Fruit fly (Drosophila melanogaster) whole organism, embryonic: ENCODE measurements around the gene sky.

ENCODE experiments used
- Awh ChIP-seq: fragments of 200-800 bp; sonication (Bioruptor generic); IDR thresholded peaks from 2 replicates; pipeline ENCODE4, ENCODE4 v1.3.6; 2022; ENCODE audit warnings: missing biosample characterization, missing genetic modification characterization
- CG11085 ChIP-seq: fragments of 200-800 bp; sonication (Bioruptor generic); IDR thresholded peaks from 2 replicates; pipeline ENCODE4 v1.3.6; 2022; ENCODE audit warnings: missing biosample characterization, missing genetic modification characterization
- CG11696 ChIP-seq: fragments of 200-800 bp; sonication (Bioruptor generic); IDR thresholded peaks from 2 replicates; pipeline ENCODE4 v1.3.6; 2022; ENCODE audit warnings: missing biosample characterization, missing genetic modification characterization
- CG14050 ChIP-seq: fragments of 200-800 bp; sonication (Bioruptor generic); IDR thresholded peaks from 3 replicates; pipeline ENCODE4 v1.3.6; 2022; ENCODE audit warnings: missing biosample characterization, missing genetic modification characterization
- CG17568 ChIP-seq: fragments of 200-800 bp; sonication (Bioruptor generic); optimal IDR thresholded peaks from 2 replicates; lab custom pipeline; 2018; ENCODE audit warnings: missing biosample characterization, mild to moderate bottlenecking, missing genetic modification characterization, moderate library complexity
- CG17612 ChIP-seq: fragments of 200-800 bp; sonication (Bioruptor generic); IDR thresholded peaks from 2 replicates; pipeline ENCODE4 v1.3.6; 2022; ENCODE audit warnings: missing biosample characterization, missing genetic modification characterization
- CG17829 ChIP-seq: fragments of 200-800 bp; optimal IDR thresholded peaks from 2 replicates; lab custom pipeline; 2019; ENCODE audit warnings: missing biosample characterization, mild to moderate bottlenecking, missing genetic modification characterization, moderate library complexity
- CG18476 ChIP-seq: fragments of 200-800 bp; sonication (Bioruptor generic); optimal IDR thresholded peaks from 2 replicates; lab custom pipeline; 2016; ENCODE audit warnings: missing biosample characterization, mild to moderate bottlenecking, missing genetic modification characterization
- CG18599 ChIP-seq: fragments of 200-800 bp; sonication (Bioruptor generic); optimal IDR thresholded peaks from 3 replicates; lab custom pipeline; 2017; ENCODE audit warnings: missing biosample characterization, missing genetic modification characterization, mild to moderate bottlenecking, moderate library complexity, missing genetic modification reagents
- CG2875 ChIP-seq: fragments of 200-800 bp; sonication (Bioruptor generic); optimal IDR thresholded peaks from 2 replicates; lab custom pipeline; 2017; ENCODE audit warnings: missing biosample characterization, mild to moderate bottlenecking, missing genetic modification characterization, missing genetic modification reagents
- CG31388 ChIP-seq: fragments of 200-800 bp; sonication (Bioruptor generic); optimal IDR thresholded peaks from 2 replicates; lab custom pipeline; 2016; ENCODE audit warnings: missing biosample characterization, missing genetic modification characterization
- CG6272 ChIP-seq: fragments of 200-800 bp; sonication (Bioruptor generic); IDR thresholded peaks from 2 replicates; pipeline ENCODE4 v1.3.6; 2022; ENCODE audit warnings: missing biosample characterization, missing genetic modification characterization
- CG6765 ChIP-seq: fragments of 200-800 bp; sonication (Bioruptor generic); optimal IDR thresholded peaks from 3 replicates; lab custom pipeline; 2017; ENCODE audit warnings: missing biosample characterization, mild to moderate bottlenecking, missing genetic modification characterization
- CG7928 ChIP-seq: fragments of 200-800 bp; sonication (Bioruptor generic); optimal IDR thresholded peaks from 2 replicates; lab custom pipeline; 2017; ENCODE audit warnings: missing biosample characterization, mild to moderate bottlenecking, missing genetic modification characterization
- CG8359 ChIP-seq: fragments of 200-800 bp; sonication (Bioruptor generic); optimal IDR thresholded peaks from 2 replicates; lab custom pipeline; 2017; ENCODE audit warnings: missing biosample characterization, mild to moderate bottlenecking, missing genetic modification characterization, borderline replicate concordance
- CG9817 ChIP-seq: fragments of 200-800 bp; sonication (Bioruptor generic); optimal IDR thresholded peaks from 2 replicates; lab custom pipeline; 2018; ENCODE audit warnings: missing biosample characterization, mild to moderate bottlenecking, missing genetic modification characterization, moderate library complexity
- D19A ChIP-seq: fragments of 200-800 bp; optimal IDR thresholded peaks from 3 replicates; lab custom pipeline; 2019; ENCODE audit warnings: missing biosample characterization, mild to moderate bottlenecking, missing genetic modification characterization, moderate library complexity
- Dbx ChIP-seq: fragments of 200-800 bp; sonication (Bioruptor generic); IDR thresholded peaks from 3 replicates; pipeline ENCODE4 v1.3.6; 2022; ENCODE audit warnings: missing biosample characterization, missing genetic modification characterization
- Deaf1 ChIP-seq: fragments of 200-800 bp; optimal IDR thresholded peaks from 3 replicates; lab custom pipeline; 2019; ENCODE audit warnings: missing biosample characterization, mild to moderate bottlenecking, missing genetic modification characterization, moderate library complexity
- Dll ChIP-seq: fragments of 200-800 bp; sonication (Bioruptor generic); IDR thresholded peaks from 4 replicates; pipeline ENCODE4 v1.3.6; 2022; ENCODE audit warnings: missing biosample characterization, missing genetic modification characterization; ENCODE audit not compliant: partially characterized antibody
- Doc2 ChIP-seq: fragments of 200-800 bp; sonication (Bioruptor generic); IDR thresholded peaks from 2 replicates; pipeline ENCODE4 v1.3.6; 2022; ENCODE audit warnings: missing biosample characterization, missing genetic modification characterization
- Dref ChIP-seq: fragments of 200-800 bp; sonication (Bioruptor generic); IDR thresholded peaks from 2 replicates; pipeline ENCODE4 v1.3.6; 2022; ENCODE audit warnings: missing biosample characterization, missing genetic modification characterization
- E2f1 ChIP-seq: fragments of 200-800 bp; sonication (Bioruptor generic); IDR thresholded peaks from 2 replicates; pipeline ENCODE4 v1.3.6; 2022; ENCODE audit warnings: missing biosample characterization, missing genetic modification characterization
- E2f2 ChIP-seq: fragments of 200-800 bp; sonication (Bioruptor generic); IDR thresholded peaks from 2 replicates; pipeline ENCODE4 v1.3.6; 2022; ENCODE audit warnings: missing biosample characterization, missing genetic modification characterization
- Gug ChIP-seq: fragments of 200-800 bp; sonication (Bioruptor generic); IDR thresholded peaks from 4 replicates; pipeline ENCODE4 v1.3.6; 2022; ENCODE audit warnings: missing biosample characterization, missing genetic modification characterization
- H15 ChIP-seq: fragments of 200-800 bp; sonication (Bioruptor generic); IDR thresholded peaks from 3 replicates; pipeline ENCODE4 v1.3.6; 2022; ENCODE audit warnings: missing biosample characterization, missing genetic modification characterization
- H2.0 ChIP-seq: fragments of 200-800 bp; sonication (Bioruptor generic); IDR thresholded peaks from 2 replicates; pipeline ENCODE4 v1.3.6; 2022; ENCODE audit warnings: missing biosample characterization, missing genetic modification characterization
- HLHmδ ChIP-seq: fragments of 200-800 bp; sonication (Bioruptor generic); optimal IDR thresholded peaks from 2 replicates; lab custom pipeline; 2018; ENCODE audit warnings: missing biosample characterization, mild to moderate bottlenecking, missing genetic modification characterization, moderate library complexity
- Spps ChIP-seq: fragments of 200-800 bp; sonication (Bioruptor generic); optimal IDR thresholded peaks from 2 replicates; lab custom pipeline; 2018; ENCODE audit warnings: missing biosample characterization, mild to moderate bottlenecking, missing genetic modification characterization
- Taf1 ChIP-seq: fragments of 200-800 bp; sonication (Bioruptor generic); IDR thresholded peaks from 2 replicates; pipeline ENCODE4 v1.3.6; 2022; ENCODE audit warnings: missing biosample characterization, missing genetic modification characterization
- Vsx1 ChIP-seq: fragments of 200-800 bp; sonication (Bioruptor generic); optimal IDR thresholded peaks from 2 replicates; lab custom pipeline; 2017; ENCODE audit warnings: missing biosample characterization, mild to moderate bottlenecking, missing genetic modification characterization, missing genetic modification reagents
- Xrp1 ChIP-seq: fragments of 200-800 bp; sonication (Bioruptor generic); IDR thresholded peaks from 2 replicates; pipeline ENCODE4 v1.3.6; 2022; ENCODE audit warnings: missing biosample characterization, missing genetic modification characterization
- ac ChIP-seq: fragments of 200-800 bp; sonication (Bioruptor generic); optimal IDR thresholded peaks from 3 replicates; lab custom pipeline; 2017; ENCODE audit warnings: missing biosample characterization, mild to moderate bottlenecking, missing genetic modification characterization
- cato ChIP-seq: fragments of 200-800 bp; sonication (Bioruptor generic); optimal IDR thresholded peaks from 2 replicates; lab custom pipeline; 2016; ENCODE audit warnings: missing biosample characterization, missing genetic modification characterization, borderline replicate concordance
- chn ChIP-seq: fragments of 200-800 bp; sonication (Bioruptor generic); optimal IDR thresholded peaks from 2 replicates; lab custom pipeline; 2016; ENCODE audit warnings: missing biosample characterization, missing genetic modification characterization
- dpn ChIP-seq, 2 experiments: fragments of 200-800 bp; sonication (Bioruptor generic); optimal IDR thresholded peaks; 3 replicates each; lab custom pipeline; 2016; ENCODE audit warnings: missing biosample characterization in 2 of 2, missing genetic modification characterization in 2 of 2
- eve ChIP-seq, 2 experiments: fragments of >200 bp; optimal IDR thresholded peaks; 2 replicates each; lab custom pipeline; 2017; ENCODE audit warnings: missing biosample characterization in 2 of 2, missing genetic modification characterization in 2 of 2
- ftz-f1 ChIP-seq: fragments of 200-800 bp; sonication (Bioruptor generic); optimal IDR thresholded peaks from 2 replicates; lab custom pipeline; 2016; ENCODE audit warnings: missing biosample characterization, missing genetic modification characterization
- gcm2 ChIP-seq: fragments of 200-800 bp; sonication (Bioruptor generic); optimal IDR thresholded peaks from 2 replicates; lab custom pipeline; 2016; ENCODE audit warnings: missing biosample characterization, missing genetic modification characterization
- gfzf ChIP-seq: fragments of 200-800 bp; sonication (Bioruptor generic); optimal IDR thresholded peaks from 2 replicates; lab custom pipeline; 2016; ENCODE audit warnings: missing biosample characterization, mild to moderate bottlenecking, missing genetic modification characterization, moderate library complexity
- pb ChIP-seq: fragments of 200-800 bp; sonication (Bioruptor generic); optimal IDR thresholded peaks from 3 replicates; lab custom pipeline; 2016; ENCODE audit warnings: missing biosample characterization, missing genetic modification characterization
- row ChIP-seq: fragments of 200-800 bp; sonication (Bioruptor generic); IDR thresholded peaks from 3 replicates; pipeline ENCODE4 v1.3.6; 2022; ENCODE audit warnings: missing biosample characterization, missing genetic modification characterization
- salm ChIP-seq: fragments of 200-800 bp; sonication (Bioruptor generic); optimal IDR thresholded peaks from 2 replicates; lab custom pipeline; 2018; ENCODE audit warnings: missing biosample characterization, mild to moderate bottlenecking, missing genetic modification characterization
- sd ChIP-seq: fragments of 200-800 bp; sonication (Bioruptor generic); optimal IDR thresholded peaks from 3 replicates; lab custom pipeline; 2018; ENCODE audit warnings: missing biosample characterization, mild to moderate bottlenecking, missing genetic modification characterization, moderate library complexity
- sens-2 ChIP-seq: fragments of 200-800 bp; sonication (Bioruptor generic); IDR thresholded peaks from 2 replicates; pipeline ENCODE4 v1.3.6; 2022; ENCODE audit warnings: missing biosample characterization, missing genetic modification characterization
- stc ChIP-seq: fragments of 200-800 bp; sonication (Bioruptor generic); IDR thresholded peaks from 2 replicates; pipeline ENCODE4 v1.3.6; 2022; ENCODE audit warnings: missing biosample characterization, missing genetic modification characterization
- sug ChIP-seq: fragments of 200-800 bp; optimal IDR thresholded peaks from 2 replicates; lab custom pipeline; 2019; ENCODE audit warnings: missing biosample characterization, mild to moderate bottlenecking, missing genetic modification characterization, moderate library complexity
- tio ChIP-seq: fragments of 200-800 bp; sonication (Bioruptor generic); optimal IDR thresholded peaks from 2 replicates; lab custom pipeline; 2017; ENCODE audit warnings: missing biosample characterization, missing genetic modification characterization, inconsistent platforms
- tx ChIP-seq: fragments of 200-800 bp; sonication (Bioruptor generic); optimal IDR thresholded peaks from 2 replicates; lab custom pipeline; 2016; ENCODE audit warnings: missing biosample characterization, missing genetic modification characterization

The sky gene

dm6 chr2L:20917235-20918055, 1.3 kb downstream of the sky start (continued):
- TF ChIP-seq ftz-f1, result no peak
- peak; percentile 93 for TF ChIP-seq Dbx
- peak; percentile 50; the same call in 1 of the 2 replicates for TF ChIP-seq Taf1 (GFP tag; lab: Robert Waterston, UW)
- peak; percentile 75 for TF ChIP-seq D19A
- no peak for TF ChIP-seq gcm2 (GFP tag; lab: Kevin White, UChicago)
- TF ChIP-seq Spps (tag; lab: Kevin White, UChicago), result peak; percentile 83
- peak; percentile 92 for TF ChIP-seq CG6765 (GFP tag; lab: Kevin White, UChicago)
- TF ChIP-seq CG9817 (tag; lab: Kevin White, UChicago), result peak; percentile 55
- peak; percentile 84 for TF ChIP-seq Deaf1 (tag; lab: Kevin White, UChicago)
- no peak for TF ChIP-seq Dref (GFP tag; lab: Robert Waterston, UW)
- TF ChIP-seq CG17612 (GFP tag; lab: Robert Waterston, UW), result peak; percentile 82
- TF ChIP-seq CG7928 (GFP tag; lab: Kevin White, UChicago), result peak; percentile 56
- peak; percentile 87 for TF ChIP-seq E2f1
- no peak for TF ChIP-seq ac (GFP tag; lab: Kevin White, UChicago)
- TF ChIP-seq pb (GFP tag; lab: Kevin White, UChicago), result no peak
- peak; percentile 31 for TF ChIP-seq sd (tag; lab: Kevin White, UChicago)
- no peak for TF ChIP-seq tx (GFP tag; lab: Kevin White, UChicago)
- TF ChIP-seq CG6272 (GFP tag; lab: Robert Waterston, UW), result peak; percentile 81
- TF ChIP-seq CG17829, result peak; percentile 94
- TF ChIP-seq CG2875 (GFP tag; lab: Kevin White, UChicago), result no peak
- no peak for TF ChIP-seq HLHmδ (GFP tag; lab: Kevin White, UChicago)
- TF ChIP-seq cato (GFP tag; lab: Kevin White, UChicago), result peak; percentile 54
- TF ChIP-seq dpn (GFP tag; optimal IDR thresholded peaks at IDR 0.05; lab: Kevin White, UChicago), result peak in 1 of 2 experiments; percentile 57
- peak; percentile 90 for TF ChIP-seq stc (GFP tag; lab: Robert Waterston, UW)
- TF ChIP-seq Dll (GFP tag; lab: Robert Waterston, UW), result 0 out of 4 replicates have a peak, but pooled peaks have one; percentile 15
- TF ChIP-seq chn (GFP tag; lab: Kevin White, UChicago), result peak; percentile 31
- peak; percentile 67; the same call in 2 of the 3 replicates for TF ChIP-seq H15 (GFP tag; lab: Robert Waterston, UW)
- TF ChIP-seq eve (GFP tag; optimal IDR thresholded peaks at IDR 0.05; lab: Kevin White, UChicago), result peak in 1 of 2 experiments; percentile 88
- TF ChIP-seq CG17568, result peak; percentile 43
- TF ChIP-seq H2.0, result no peak
- TF ChIP-seq CG11696 (GFP tag; lab: Robert Waterston, UW), result peak; percentile 75
- TF ChIP-seq CG18476, result peak; percentile 69
- peak; percentile 87 for TF ChIP-seq CG11085 (GFP tag; lab: Robert Waterston, UW)
- TF ChIP-seq sug (tag; lab: Kevin White, UChicago), result peak; percentile 36
- no peak for TF ChIP-seq CG14050
- TF ChIP-seq E2f2 (GFP tag; lab: Robert Waterston, UW), result peak; percentile 7; the same call in 1 of the 2 replicates
- peak; percentile 66 for TF ChIP-seq Doc2 (GFP tag; lab: Robert Waterston, UW)
- TF ChIP-seq Vsx1 (GFP tag; lab: Kevin White, UChicago), result peak; percentile 54
- TF ChIP-seq Awh (GFP tag; lab: Robert Waterston, UW), result peak; percentile 84
- TF ChIP-seq sens-2, result no peak
- peak; percentile 68; the same call in 3 of the 4 replicates for TF ChIP-seq Gug
- TF ChIP-seq CG18599 (GFP tag; lab: Kevin White, UChicago), result peak; percentile 95
- peak; percentile 92 for TF ChIP-seq Xrp1 (GFP tag; lab: Robert Waterston, UW)
- TF ChIP-seq row, result peak; percentile 82
- peak; percentile 4 for TF ChIP-seq salm (tag; lab: Kevin White, UChicago)
- TF ChIP-seq gfzf (GFP tag; lab: Kevin White, UChicago), result no peak
- TF ChIP-seq CG31388 (GFP tag; lab: Kevin White, UChicago), result peak; percentile 14
- TF ChIP-seq CG8359, result peak; percentile 73
- TF ChIP-seq tio, result peak; percentile 71
